Fruit fly (Drosophila melanogaster) whole organism, embryonic: ENCODE results near the gene ds.

Source experiments
- CG43689 ChIP-seq: fragments of 200-800 bp; sonication (Bioruptor generic); IDR thresholded peaks from 2 replicates; pipeline ENCODE4 v1.3.6; 2022; ENCODE audit warnings: missing biosample characterization, missing genetic modification characterization
- Nf-YB ChIP-seq: fragments of 200-800 bp; sonication (Bioruptor generic); optimal IDR thresholded peaks from 3 replicates; lab custom pipeline; 2019; ENCODE audit warnings: missing biosample characterization, mild to moderate bottlenecking, missing genetic modification characterization, moderate library complexity
- Nf-YC ChIP-seq: fragments of 200-800 bp; optimal IDR thresholded peaks from 3 replicates; lab custom pipeline; 2019; ENCODE audit warnings: missing biosample characterization, mild to moderate bottlenecking, missing genetic modification characterization, moderate library complexity
- nerfin-1 ChIP-seq: fragments of 200-800 bp; sonication (Bioruptor generic); optimal IDR thresholded peaks from 3 replicates; lab custom pipeline; 2019; ENCODE audit warnings: missing biosample characterization, mild to moderate bottlenecking, missing genetic modification characterization, moderate library complexity
- oc ChIP-seq: fragments of 200-800 bp; sonication (Bioruptor generic); optimal IDR thresholded peaks from 2 replicates; lab custom pipeline; 2018; ENCODE audit warnings: missing biosample characterization, mild to moderate bottlenecking, missing genetic modification characterization, moderate library complexity
- pros ChIP-seq: fragments of 200-800 bp; sonication (Bioruptor generic); optimal IDR thresholded peaks from 3 replicates; lab custom pipeline; 2019; ENCODE audit warnings: missing biosample characterization, mild to moderate bottlenecking, missing genetic modification characterization, moderate library complexity
- seq ChIP-seq: fragments of 200-800 bp; sonication (Bioruptor generic); IDR thresholded peaks from 2 replicates; pipeline ENCODE4 v1.3.6; 2022; ENCODE audit warnings: missing biosample characterization, missing genetic modification characterization
- so ChIP-seq: fragments of 200-800 bp; sonication (Bioruptor generic); IDR thresholded peaks from 3 replicates; pipeline ENCODE4 v1.3.6; 2022; ENCODE audit warnings: missing biosample characterization, missing genetic modification characterization

ds gene

DNA sequence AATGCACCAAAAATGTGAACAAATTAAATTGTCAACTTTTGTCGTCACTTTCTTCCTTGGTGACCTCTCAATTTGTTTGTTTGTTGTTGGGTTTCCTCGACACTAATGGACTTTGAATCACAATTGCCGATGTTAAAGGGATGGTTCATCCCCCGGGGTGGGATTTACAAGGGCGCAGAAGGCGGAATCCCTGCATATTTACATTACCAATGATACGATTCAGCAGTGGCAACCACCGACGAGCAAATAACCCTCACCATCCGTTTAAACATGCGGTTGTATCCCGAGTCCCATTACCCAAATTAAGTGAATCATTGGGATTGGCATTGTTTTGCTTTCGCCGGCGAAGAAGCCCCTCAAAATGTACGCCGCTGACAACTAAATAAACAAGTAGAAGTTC is 123.3 kb downstream of the ds start:
- TF ChIP-seq Nf-YC (peak; percentile 63), nerfin-1 (tag; lab: Kevin White, UChicago) (peak; percentile 44), oc (tag; lab: Kevin White, UChicago) (peak; percentile 33), pros (peak; percentile 35), Nf-YB (GFP tag; lab: Kevin White, UChicago) (peak; percentile 79), CG43689 (GFP tag; lab: Robert Waterston, UW) (no peak), seq (peak; percentile 21; the same call in 1 of the 2 replicates), so (GFP tag; lab: Robert Waterston, UW) (no peak)
- TF ChIP-seq, all 482 proteins: peak for 6
